Worm (Caenorhabditis elegans): Measurements from ENCODE around the gene ZC239.5.

- TF ChIP-seq dao-5 (tag; optimal IDR thresholded peaks at IDR 0.05), result no peak
- no peak for TF ChIP-seq him-1 (tag; optimal IDR thresholded peaks at IDR 0.05)
Measured at ce11 chrII:3172176-3172575, 38.3 kb upstream of the ZC239.5 start, which contains the start of gene Y27F2A.10.
